Worm (Caenorhabditis elegans) whole organism, late embryonic: Measurements from ENCODE around the gene imp-3.
A peak's percentile ranks its signal among the peaks of the same experiment; 100 is the strongest.

ENCODE experiments used
- F13H6.1 ChIP-seq: sonication (generic microtip); optimal IDR thresholded peaks from 2 replicates; lab custom pipeline; 2016; ENCODE audit warnings: missing genetic modification characterization, missing compliant biosample characterization
- T23F11.4 ChIP-seq: fragments of 200-800 bp; sonication (Bioruptor generic); optimal IDR thresholded peaks from 2 replicates; lab custom pipeline; 2018; ENCODE audit warnings: mild to moderate bottlenecking, missing genetic modification characterization, missing compliant biosample characterization
- ahr-1 ChIP-seq: sonication (generic microtip); optimal IDR thresholded peaks from 2 replicates; lab custom pipeline; 2016; ENCODE audit warnings: missing genetic modification characterization, missing compliant biosample characterization
- ama-1 ChIP-seq: fragments of 150-350 bp; optimal IDR thresholded peaks from 2 replicates; lab custom pipeline; 2014
- ceh-14 ChIP-seq: sonication (generic microtip); optimal IDR thresholded peaks from 2 replicates; lab custom pipeline; 2016; ENCODE audit warnings: missing genotype, missing genetic modification characterization, missing compliant biosample characterization
- ceh-18 ChIP-seq: sonication (generic microtip); optimal IDR thresholded peaks from 2 replicates; lab custom pipeline; 2016; ENCODE audit warnings: missing genetic modification characterization, missing compliant biosample characterization
- ceh-2 ChIP-seq: sonication (generic microtip); optimal IDR thresholded peaks from 2 replicates; lab custom pipeline; 2016; ENCODE audit warnings: missing genotype, missing genetic modification characterization, missing compliant biosample characterization
- ceh-22 ChIP-seq: sonication (generic microtip); optimal IDR thresholded peaks from 2 replicates; lab custom pipeline; 2017; ENCODE audit warnings: missing biosample characterization, missing genetic modification characterization
- ceh-31 ChIP-seq: sonication (generic microtip); optimal IDR thresholded peaks from 2 replicates; lab custom pipeline; 2016; ENCODE audit warnings: missing genetic modification characterization, missing compliant biosample characterization
- ceh-34 ChIP-seq: sonication (generic microtip); optimal IDR thresholded peaks from 2 replicates; lab custom pipeline; 2016; ENCODE audit warnings: mild to moderate bottlenecking, missing genetic modification characterization, missing compliant biosample characterization
- ceh-48 ChIP-seq: sonication (generic microtip); optimal IDR thresholded peaks from 2 replicates; lab custom pipeline; 2016; ENCODE audit warnings: missing genetic modification characterization, inconsistent platforms, missing compliant biosample characterization
- ceh-6 ChIP-seq: fragments of 200-800 bp; sonication (Bioruptor generic); optimal IDR thresholded peaks from 2 replicates; lab custom pipeline; 2018; ENCODE audit warnings: mild to moderate bottlenecking, missing genetic modification characterization, missing compliant biosample characterization
- dve-1 ChIP-seq: sonication (generic microtip); optimal IDR thresholded peaks from 2 replicates; lab custom pipeline; 2017; ENCODE audit warnings: antibody characterized with exemption, mild to moderate bottlenecking, missing genetic modification characterization, missing compliant biosample characterization
- elt-2 ChIP-seq: sonication (generic microtip); optimal IDR thresholded peaks from 2 replicates; lab custom pipeline; 2016; ENCODE audit warnings: missing genetic modification reagents, missing genetic modification characterization, missing compliant biosample characterization
- ets-4 ChIP-seq: sonication (generic microtip); optimal IDR thresholded peaks from 2 replicates; lab custom pipeline; 2016; ENCODE audit warnings: missing genetic modification characterization, missing compliant biosample characterization
- eyg-1 ChIP-seq: sonication (generic microtip); optimal IDR thresholded peaks from 2 replicates; lab custom pipeline; 2016; ENCODE audit warnings: missing genotype, missing genetic modification characterization, missing compliant biosample characterization
- fkh-10 ChIP-seq: fragments of 150-350 bp; optimal IDR thresholded peaks from 2 replicates; lab custom pipeline; 2014; ENCODE audit warnings: missing biosample characterization, missing genetic modification reagents, missing genetic modification characterization
- fkh-6 ChIP-seq: sonication (generic microtip); optimal IDR thresholded peaks from 2 replicates; lab custom pipeline; 2016; ENCODE audit warnings: missing genetic modification characterization, missing compliant biosample characterization
- hlh-6 ChIP-seq: sonication (generic microtip); optimal IDR thresholded peaks from 2 replicates; lab custom pipeline; 2016; ENCODE audit warnings: missing genotype, missing genetic modification characterization, missing compliant biosample characterization
- hlh-8 ChIP-seq: sonication (generic microtip); optimal IDR thresholded peaks from 2 replicates; lab custom pipeline; 2016; ENCODE audit warnings: missing genotype, missing genetic modification characterization, missing compliant biosample characterization
- lin-11 ChIP-seq: fragments of 200-800 bp; sonication (Bioruptor generic); optimal IDR thresholded peaks from 2 replicates; lab custom pipeline; 2018; ENCODE audit warnings: mild to moderate bottlenecking, missing genetic modification characterization, missing compliant biosample characterization
- nhr-11 ChIP-seq: fragments of 150-350 bp; optimal IDR thresholded peaks from 2 replicates; lab custom pipeline; 2014; ENCODE audit warnings: missing biosample characterization, missing genetic modification characterization
- nhr-232 ChIP-seq: sonication (generic microtip); optimal IDR thresholded peaks from 2 replicates; lab custom pipeline; 2016; ENCODE audit warnings: missing genetic modification characterization, missing compliant biosample characterization
- npax-4 ChIP-seq: sonication (generic microtip); optimal IDR thresholded peaks from 2 replicates; lab custom pipeline; 2016; ENCODE audit warnings: missing genetic modification characterization, missing compliant biosample characterization
- pha-2 ChIP-seq: sonication (generic microtip); optimal IDR thresholded peaks from 2 replicates; lab custom pipeline; 2017; ENCODE audit warnings: mild to moderate bottlenecking, missing genetic modification characterization, missing compliant biosample characterization
- pha-4 ChIP-seq: fragments of 150-350 bp; optimal IDR thresholded peaks from 2 replicates; lab custom pipeline; 2018; ENCODE audit warnings: missing biosample characterization, missing genetic modification reagents, missing genetic modification characterization
- pqm-1 ChIP-seq: sonication (generic microtip); optimal IDR thresholded peaks from 2 replicates; lab custom pipeline; 2016; ENCODE audit warnings: missing genetic modification characterization, missing compliant biosample characterization
- ref-2 ChIP-seq: sonication (generic microtip); optimal IDR thresholded peaks from 2 replicates; lab custom pipeline; 2016; ENCODE audit warnings: missing genetic modification characterization, missing compliant biosample characterization
- rnt-1 ChIP-seq: sonication (generic microtip); optimal IDR thresholded peaks from 2 replicates; lab custom pipeline; 2016; ENCODE audit warnings: missing genetic modification characterization, missing compliant biosample characterization
- sdc-2 ChIP-seq: sonication (generic microtip); optimal IDR thresholded peaks from 2 replicates; lab custom pipeline; 2016; ENCODE audit warnings: missing genotype, missing genetic modification characterization, missing compliant biosample characterization
- sox-4 ChIP-seq: sonication (generic microtip); optimal IDR thresholded peaks from 2 replicates; lab custom pipeline; 2017; ENCODE audit warnings: mild to moderate bottlenecking, missing genetic modification characterization, inconsistent platforms, missing compliant biosample characterization
- syd-9 ChIP-seq: sonication (generic microtip); optimal IDR thresholded peaks from 2 replicates; lab custom pipeline; 2016; ENCODE audit warnings: mild to moderate bottlenecking, missing genetic modification characterization, moderate library complexity, missing compliant biosample characterization
- tbx-2 ChIP-seq: sonication (generic microtip); optimal IDR thresholded peaks from 2 replicates; lab custom pipeline; 2016; ENCODE audit warnings: missing genetic modification characterization, missing compliant biosample characterization
- ttx-3 ChIP-seq: sonication (generic microtip); optimal IDR thresholded peaks from 2 replicates; lab custom pipeline; 2016; ENCODE audit warnings: missing genetic modification reagents, missing genetic modification characterization, missing compliant biosample characterization
- unc-3 ChIP-seq, 2 experiments: fragments of 200-800 bp in 1 of 2; sonication (Bioruptor generic) in 1 of 2; sonication (generic microtip) in 1 of 2; conservative IDR thresholded peaks in 1 of 2; optimal IDR thresholded peaks in 1 of 2; 2 replicates each; pipeline versions ENCODE4 v1.3.6 to Lab custom; 2016 to 2022; ENCODE audit warnings: missing compliant biosample characterization in 2 of 2, missing genetic modification characterization in 2 of 2, missing genetic modification reagents in 1 of 2
- unc-55 ChIP-seq: sonication (generic microtip); optimal IDR thresholded peaks from 2 replicates; lab custom pipeline; 2017; ENCODE audit warnings: missing biosample characterization, missing genetic modification reagents, missing genetic modification characterization
- unc-86 ChIP-seq: sonication (generic microtip); optimal IDR thresholded peaks from 2 replicates; lab custom pipeline; 2016; ENCODE audit warnings: missing genetic modification characterization, missing compliant biosample characterization

imp-3 gene

ce11 chrIV:7753108-7753507 is 36.3 kb downstream of the imp-3 start, which contains the start of gene col-14:
TSS of gene col-14 (plus strand) at chrIV:7753408.
- TF ChIP-seq ceh-48 (tag; lab: Kevin White, UChicago) (no peak), nhr-11 (no peak), pha-4 (tag; lab: Kevin White, UChicago) (no peak), ceh-14 (no peak), syd-9 (no peak), ceh-6 (no peak), tbx-2 (tag; lab: Kevin White, UChicago) (no peak), ref-2 (tag; lab: Kevin White, UChicago) (no peak), ama-1 (lab: Kevin White, UChicago) (no peak), F13H6.1 (no peak), fkh-6 (tag; lab: Kevin White, UChicago) (no peak), elt-2 (tag; lab: Kevin White, UChicago) (no peak), npax-4 (tag; lab: Kevin White, UChicago) (no peak), ceh-31 (tag; lab: Kevin White, UChicago) (no peak)

ce11 chrIV:7747838-7748237 is 41.6 kb downstream of the imp-3 start, which contains the start of gene klo-1:
TSS of gene klo-1 (minus strand) at chrIV:7748225.
- TF ChIP-seq hlh-6 (no peak), T23F11.4 (GFP tag; lab: Kevin White, UChicago) (no peak), rnt-1 (tag; lab: Kevin White, UChicago) (no peak), ceh-48 (tag; lab: Kevin White, UChicago) (no peak), eyg-1 (no peak), ttx-3 (tag; lab: Kevin White, UChicago) (no peak), ceh-18 (tag; lab: Kevin White, UChicago) (no peak), npax-4 (tag; lab: Kevin White, UChicago) (no peak), syd-9 (no peak), ceh-34 (no peak), fkh-10 (no peak), sdc-2 (no peak), unc-55 (GFP tag; lab: Kevin White, UChicago) (no peak), unc-86 (tag; lab: Kevin White, UChicago) (no peak), ceh-22 (tag; lab: Kevin White, UChicago) (no peak), pqm-1 (tag; lab: Kevin White, UChicago) (no peak), ets-4 (tag; lab: Kevin White, UChicago) (no peak)
- TF ChIP-seq, all 69 proteins: peak for 0

DNA sequence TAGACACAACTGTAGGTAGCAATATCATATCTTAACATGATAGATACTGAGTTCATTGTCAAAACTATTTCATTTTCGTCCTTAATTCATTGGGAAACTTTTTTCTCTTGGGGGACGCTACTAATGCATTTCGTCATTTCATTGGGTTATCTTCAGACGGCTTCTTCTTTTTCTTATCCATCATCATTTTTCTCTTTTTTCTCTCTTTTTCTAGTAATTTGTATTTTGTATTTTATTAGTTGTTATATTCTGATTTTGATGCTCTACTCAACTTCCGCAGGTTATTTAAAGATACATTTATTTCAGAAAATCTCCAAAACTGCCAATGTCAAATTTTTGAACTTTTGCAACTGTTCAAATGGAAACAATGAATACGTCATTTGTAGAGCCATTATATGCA is 45.9 kb downstream of the imp-3 start, which contains the start of gene npr-35:
npr-35 (plus strand) TSS at position 301 of the 400 bp plus-strand sequence.
- TF ChIP-seq ceh-2 (tag; lab: Kevin White, UChicago) (no peak), ttx-3 (tag; lab: Kevin White, UChicago) (no peak), unc-3 (GFP tag; conservative IDR thresholded peaks at IDR 0.05; lab: Robert Waterston, UW) (no peak), unc-3 (tag; optimal IDR thresholded peaks at IDR 0.05; lab: Kevin White, UChicago) (no peak), unc-55 (GFP tag; lab: Kevin White, UChicago) (no peak), ahr-1 (no peak), pha-2 (no peak), F13H6.1 (no peak), dve-1 (tag; lab: Kevin White, UChicago) (no peak), lin-11 (tag; lab: Kevin White, UChicago) (no peak), pqm-1 (tag; lab: Kevin White, UChicago) (no peak), sox-4 (no peak), hlh-8 (tag; lab: Kevin White, UChicago) (no peak), pha-4 (tag; lab: Kevin White, UChicago) (no peak), ceh-14 (no peak), ceh-6 (no peak), unc-86 (tag; lab: Kevin White, UChicago) (no peak), nhr-232 (tag; lab: Kevin White, UChicago) (no peak)

ce11 chrIV:7736616-7737015 is 52.8 kb downstream of the imp-3 start:
- TF ChIP-seq unc-3 (GFP tag; conservative IDR thresholded peaks at IDR 0.05; lab: Robert Waterston, UW) = no peak
- TF ChIP-seq unc-3 (tag; optimal IDR thresholded peaks at IDR 0.05; lab: Kevin White, UChicago) = peak; percentile 2
- TF ChIP-seq rnt-1 (tag; lab: Kevin White, UChicago) = no peak
